Worm (Caenorhabditis elegans) whole organism, L4/young adult: ENCODE measurements around the gene F58G1.7.

Source experiments
- dao-5 ChIP-seq: sonication (generic microtip); optimal IDR thresholded peaks from 2 replicates; lab custom pipeline; 2016; ENCODE audit warnings: missing genotype, missing genetic modification characterization, moderate library complexity, missing compliant biosample characterization
- him-1 ChIP-seq: sonication (generic microtip); optimal IDR thresholded peaks from 2 replicates; lab custom pipeline; 2016; ENCODE audit warnings: missing genotype, missing genetic modification reagents, missing genetic modification characterization, missing compliant biosample characterization

DNA sequence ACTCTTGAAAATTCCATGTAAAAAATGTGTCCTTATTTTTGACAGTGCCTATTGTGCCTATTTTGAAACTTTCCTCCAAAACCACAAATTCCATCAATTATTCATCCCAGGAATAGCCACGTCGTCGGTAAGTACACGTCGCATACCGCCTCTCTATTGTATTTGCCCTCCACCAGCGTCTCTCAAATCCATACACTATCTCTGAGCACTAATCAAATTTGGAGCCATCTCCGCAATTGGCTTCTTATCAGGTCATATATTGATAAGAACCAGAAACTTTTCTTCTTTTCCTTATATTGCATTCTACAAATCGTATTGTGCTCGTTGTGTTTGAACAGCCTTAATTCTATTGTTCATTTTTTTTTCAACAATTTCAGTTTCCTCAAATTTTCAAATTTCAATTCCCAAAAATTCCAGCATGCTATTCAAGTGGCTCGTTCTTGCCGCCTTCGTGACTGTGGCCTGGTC is 16.6 kb downstream of the F58G1.7 start, which contains the start of gene dct-18:
- TF ChIP-seq dao-5 (tag; lab: Kevin White, UChicago) (no peak), him-1 (tag; lab: Kevin White, UChicago) (no peak)
